Fruit fly (Drosophila melanogaster): ENCODE results near the gene CG5439.

Gene CG5439

DNA sequence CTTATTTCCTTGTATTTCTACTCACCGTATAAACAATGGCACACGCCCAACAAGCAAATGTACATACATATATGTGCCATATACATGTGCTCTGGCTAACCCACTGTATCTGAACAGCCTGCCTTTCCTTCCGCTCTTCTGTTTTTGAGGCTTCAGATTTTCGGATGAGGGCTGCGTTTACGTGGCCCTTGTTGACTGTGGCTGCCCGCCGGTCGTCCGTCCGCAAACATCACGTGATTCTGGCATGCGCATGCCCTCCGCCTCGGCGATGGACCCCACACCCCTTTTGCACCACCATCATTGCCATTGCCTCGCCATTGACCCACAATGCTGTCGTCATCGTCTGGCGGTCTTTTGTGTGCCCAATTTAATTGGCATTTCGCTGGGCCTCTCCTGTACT lies 28.3 kb downstream of the CG5439 start (continued):
- TF ChIP-seq Atf-2 (GFP tag; optimal IDR thresholded peaks at IDR 0.05) (no peak), tap (tag; optimal IDR thresholded peaks at IDR 0.05) (no peak), eyg (GFP tag; optimal IDR thresholded peaks at IDR 0.05) (no peak), onecut (GFP tag; IDR thresholded peaks at IDR 0.05) (peak; percentile 54), fd3F (GFP tag; optimal IDR thresholded peaks at IDR 0.05) (no peak), cwo (GFP tag; optimal IDR thresholded peaks at IDR 0.05) (peak; percentile 99), CG9876 (GFP tag; optimal IDR thresholded peaks at IDR 0.05) (peak; percentile 62), CG18619 (GFP tag; optimal IDR thresholded peaks at IDR 0.05) (peak; percentile 29), vvl (GFP tag; IDR thresholded peaks at IDR 0.05) (peak; percentile 60; the same call in 1 of the 2 replicates), CG15514 (GFP tag; optimal IDR thresholded peaks at IDR 0.05) (peak; percentile 52), CG14860 (GFP tag; IDR thresholded peaks at IDR 0.05; ENCODE audit: partially characterized antibody) (no peak), CG42726 (GFP tag; IDR thresholded peaks at IDR 0.05; ENCODE audit: partially characterized antibody) (no peak), salm (tag; optimal IDR thresholded peaks at IDR 0.05) (no peak), Deaf1 (tag; optimal IDR thresholded peaks at IDR 0.05) (peak; percentile 44), eve (GFP tag; optimal IDR thresholded peaks at IDR 0.05) (no peak), CG12071 (GFP tag; optimal IDR thresholded peaks at IDR 0.05) (peak; percentile 61), Side (GFP tag; optimal IDR thresholded peaks at IDR 0.05) (peak; percentile 27), CG14965 (GFP tag; optimal IDR thresholded peaks at IDR 0.05; ENCODE audit: borderline replicate concordance) (no peak), CG32767 (GFP tag; IDR thresholded peaks at IDR 0.05) (peak; percentile 59; the same call in 1 of the 2 replicates), Med (GFP tag) (peak; percentile 93), Bdp1 (GFP tag; optimal IDR thresholded peaks at IDR 0.05) (no peak), CG2199 (GFP tag; IDR thresholded peaks at IDR 0.05) (peak; percentile 88; the same call in 2 of the 3 replicates), CG2120 (GFP tag; optimal IDR thresholded peaks at IDR 0.05) (peak; percentile 5), zfh2 (GFP tag; optimal IDR thresholded peaks at IDR 0.05) (no peak), ac (GFP tag; optimal IDR thresholded peaks at IDR 0.05) (no peak), twi (tag; optimal IDR thresholded peaks at IDR 0.05) (peak; percentile 46), Awh (GFP tag; IDR thresholded peaks at IDR 0.05) (peak; percentile 49; the same call in 1 of the 2 replicates), scrt (GFP tag; optimal IDR thresholded peaks at IDR 0.05) (peak; percentile 44), CG17802 (tag; optimal IDR thresholded peaks at IDR 0.05) (no peak), esg (GFP tag; conservative IDR thresholded peaks at IDR 0.05) (no peak), HLHmδ (GFP tag; optimal IDR thresholded peaks at IDR 0.05) (peak; percentile 84), pzg (GFP tag; optimal IDR thresholded peaks at IDR 0.05) (peak; percentile 3), Opbp (GFP tag; IDR thresholded peaks at IDR 0.05; ENCODE audit: partially characterized antibody) (no peak), HHEX (GFP tag; optimal IDR thresholded peaks at IDR 0.05) (no peak), tll (GFP tag; optimal IDR thresholded peaks at IDR 0.05) (peak in 1 of 2 experiments; percentile 64), ap (GFP tag; IDR thresholded peaks at IDR 0.05) (no peak), ERR (GFP tag; optimal IDR thresholded peaks at IDR 0.05) (peak; percentile 23), Dbx (GFP tag; IDR thresholded peaks at IDR 0.05) (peak; percentile 58; the same call in 1 of the 3 replicates), CG12769 (tag; optimal IDR thresholded peaks at IDR 0.05) (peak; percentile 85), Antp (GFP tag; optimal IDR thresholded peaks at IDR 0.05) (peak; percentile 12), az2 (GFP tag; optimal IDR thresholded peaks at IDR 0.05) (no peak), Six4 (GFP tag; optimal IDR thresholded peaks at IDR 0.05) (no peak), CG10274 (GFP tag; optimal IDR thresholded peaks at IDR 0.05) (no peak), ro (GFP tag; IDR thresholded peaks at IDR 0.05) (no peak), bab2 (GFP tag; optimal IDR thresholded peaks at IDR 0.05) (peak; percentile 5), vnd (GFP tag; IDR thresholded peaks at IDR 0.05; ENCODE audit: partially characterized antibody) (no peak), CG7786 (GFP tag; optimal IDR thresholded peaks at IDR 0.05) (peak; percentile 6), hkb (optimal IDR thresholded peaks at IDR 0.05) (no peak), hkb (GFP tag; IDR thresholded peaks at IDR 0.05) (peak; percentile 79), otp (GFP tag; IDR thresholded peaks at IDR 0.05) (peak; percentile 60; the same call in 1 of the 3 replicates), abd-A (tag; optimal IDR thresholded peaks at IDR 0.05) (peak; percentile 64)
